Fruit fly (Drosophila melanogaster) whole organism, embryonic: ENCODE measurements around the gene Dok.

Source experiments
- ATbp ChIP-seq: fragments of 200-800 bp; sonication (Bioruptor generic); optimal IDR thresholded peaks from 2 replicates; lab custom pipeline; 2017; ENCODE audit warnings: missing biosample characterization, mild to moderate bottlenecking, missing genetic modification characterization, missing genetic modification reagents
- B-H2 ChIP-seq: fragments of 200-800 bp; sonication (Bioruptor generic); optimal IDR thresholded peaks from 2 replicates; lab custom pipeline; 2018; ENCODE audit warnings: missing biosample characterization, mild to moderate bottlenecking, missing genetic modification characterization
- CG10543 ChIP-seq: fragments of 200-800 bp; sonication (Bioruptor generic); optimal IDR thresholded peaks from 3 replicates; lab custom pipeline; 2017; ENCODE audit warnings: missing biosample characterization, mild to moderate bottlenecking, missing genetic modification characterization, moderate library complexity
- CG12071 ChIP-seq: fragments of 200-800 bp; sonication (Bioruptor generic); optimal IDR thresholded peaks from 3 replicates; lab custom pipeline; 2018; ENCODE audit warnings: missing biosample characterization, mild to moderate bottlenecking, missing genetic modification characterization
- CG13894 ChIP-seq: fragments of 200-800 bp; sonication (Bioruptor generic); optimal IDR thresholded peaks from 3 replicates; lab custom pipeline; 2018; ENCODE audit warnings: missing biosample characterization, mild to moderate bottlenecking, missing genetic modification characterization, moderate library complexity
- CG14050 ChIP-seq: fragments of 200-800 bp; sonication (Bioruptor generic); IDR thresholded peaks from 3 replicates; pipeline ENCODE4 v1.3.6; 2022; ENCODE audit warnings: missing biosample characterization, missing genetic modification characterization
- CG14441 ChIP-seq: fragments of 200-800 bp; sonication (Bioruptor generic); IDR thresholded peaks from 2 replicates; pipeline ENCODE4 v1.3.6; 2022; ENCODE audit warnings: missing biosample characterization, missing genetic modification characterization
- CG16863 ChIP-seq: fragments of 200-800 bp; sonication (Bioruptor generic); optimal IDR thresholded peaks from 3 replicates; lab custom pipeline; 2016; ENCODE audit warnings: missing biosample characterization, missing genetic modification characterization
- CG17829 ChIP-seq: fragments of 200-800 bp; optimal IDR thresholded peaks from 2 replicates; lab custom pipeline; 2019; ENCODE audit warnings: missing biosample characterization, mild to moderate bottlenecking, missing genetic modification characterization, moderate library complexity
- CG30020 ChIP-seq: fragments of 200-800 bp; optimal IDR thresholded peaks from 2 replicates; lab custom pipeline; 2019; ENCODE audit warnings: missing biosample characterization, mild to moderate bottlenecking, missing genetic modification characterization, moderate library complexity
- CG32532 ChIP-seq: fragments of 200-800 bp; sonication (Bioruptor generic); IDR thresholded peaks from 2 replicates; pipeline ENCODE4 v1.3.6; 2022; ENCODE audit warnings: missing biosample characterization, missing genetic modification characterization
- CG34224 ChIP-seq: fragments of 200-800 bp; sonication (Bioruptor generic); IDR thresholded peaks from 3 replicates; pipeline ENCODE4 v1.3.6; 2022; ENCODE audit warnings: missing biosample characterization, missing genetic modification characterization; ENCODE audit not compliant: partially characterized antibody
- CG3995 ChIP-seq: fragments of 200-800 bp; sonication (Bioruptor generic); optimal IDR thresholded peaks from 3 replicates; lab custom pipeline; 2016; ENCODE audit warnings: missing biosample characterization, missing genetic modification characterization
- CG5953 ChIP-seq: fragments of 200-800 bp; sonication (Bioruptor generic); IDR thresholded peaks from 2 replicates; pipeline ENCODE4 v1.3.6; 2022; ENCODE audit warnings: missing biosample characterization, missing genetic modification characterization
- CG6689 ChIP-seq: fragments of 200-800 bp; sonication (Bioruptor generic); IDR thresholded peaks from 2 replicates; pipeline ENCODE4 v1.3.6; 2022; ENCODE audit warnings: missing biosample characterization, missing genetic modification characterization
- CG7372 ChIP-seq: fragments of 200-800 bp; sonication (Bioruptor generic); IDR thresholded peaks from 2 replicates; pipeline ENCODE4 v1.3.6; 2022; ENCODE audit warnings: missing biosample characterization, missing genetic modification characterization
- CG7839 ChIP-seq: fragments of 200-800 bp; sonication (Bioruptor generic); optimal IDR thresholded peaks from 3 replicates; lab custom pipeline; 2018; ENCODE audit warnings: missing biosample characterization, mild to moderate bottlenecking, missing genetic modification characterization, moderate library complexity
- CG8281 ChIP-seq: fragments of 200-800 bp; sonication (Bioruptor generic); optimal IDR thresholded peaks from 2 replicates; lab custom pipeline; 2018; ENCODE audit warnings: missing biosample characterization, mild to moderate bottlenecking, missing genetic modification characterization, moderate library complexity
- CG8944 ChIP-seq: fragments of 200-800 bp; sonication (Bioruptor generic); optimal IDR thresholded peaks from 3 replicates; lab custom pipeline; 2016; ENCODE audit warnings: missing biosample characterization, missing genetic modification characterization
- D ChIP-seq, 2 experiments: fragments of 200-800 bp in 1 of 2; fragments of >200 bp in 1 of 2; sonication (Bioruptor generic) in 1 of 2; optimal IDR thresholded peaks; 2 replicates in 1 of 2; 3 replicates in 1 of 2; lab custom pipeline; 2017; ENCODE audit warnings: mild to moderate bottlenecking in 1 of 2, missing biosample characterization in 1 of 2, missing genetic modification characterization in 1 of 2, missing genetic modification reagents in 1 of 2
- Dp ChIP-seq: fragments of 200-800 bp; sonication (Bioruptor generic); optimal IDR thresholded peaks from 2 replicates; lab custom pipeline; 2018; ENCODE audit warnings: missing biosample characterization, mild to moderate bottlenecking, missing genetic modification characterization, moderate library complexity
- H15 ChIP-seq: fragments of 200-800 bp; sonication (Bioruptor generic); IDR thresholded peaks from 3 replicates; pipeline ENCODE4 v1.3.6; 2022; ENCODE audit warnings: missing biosample characterization, missing genetic modification characterization
- NC2β ChIP-seq: fragments of 200-800 bp; sonication (Bioruptor generic); optimal IDR thresholded peaks from 2 replicates; lab custom pipeline; 2016; ENCODE audit warnings: missing biosample characterization, missing genetic modification characterization
- Poxn ChIP-seq: fragments of 200-800 bp; sonication (Bioruptor generic); IDR thresholded peaks from 2 replicates; pipeline ENCODE4 v1.3.6; 2022; ENCODE audit warnings: missing biosample characterization, missing genetic modification characterization
- Xrp1 ChIP-seq: fragments of 200-800 bp; sonication (Bioruptor generic); IDR thresholded peaks from 2 replicates; pipeline ENCODE4 v1.3.6; 2022; ENCODE audit warnings: missing biosample characterization, missing genetic modification characterization
- YL-1 ChIP-seq: fragments of 200-800 bp; sonication (Bioruptor generic); optimal IDR thresholded peaks from 3 replicates; lab custom pipeline; 2017; ENCODE audit warnings: missing biosample characterization, mild to moderate bottlenecking, missing genetic modification characterization
- dan ChIP-seq: fragments of 200-800 bp; sonication (Bioruptor generic); IDR thresholded peaks from 2 replicates; pipeline ENCODE4 v1.3.6; 2022; ENCODE audit warnings: missing biosample characterization, missing genetic modification characterization
- danr ChIP-seq: fragments of 200-800 bp; sonication (Bioruptor generic); IDR thresholded peaks from 2 replicates; pipeline ENCODE4 v1.3.6; 2022; ENCODE audit warnings: missing biosample characterization, missing genetic modification characterization
- dati ChIP-seq: fragments of 200-800 bp; sonication (Bioruptor generic); IDR thresholded peaks from 2 replicates; pipeline ENCODE4 v1.3.6; 2022; ENCODE audit warnings: missing biosample characterization, missing genetic modification characterization
- eyg ChIP-seq: fragments of 200-800 bp; sonication (Bioruptor generic); optimal IDR thresholded peaks from 3 replicates; lab custom pipeline; 2016; ENCODE audit warnings: missing biosample characterization, missing genetic modification characterization
- gem ChIP-seq: fragments of 200-800 bp; sonication (Bioruptor generic); optimal IDR thresholded peaks from 2 replicates; lab custom pipeline; 2019; ENCODE audit warnings: missing biosample characterization, mild to moderate bottlenecking, missing genetic modification characterization, moderate library complexity
- gsb ChIP-seq: fragments of 200-800 bp; sonication (Bioruptor generic); IDR thresholded peaks from 2 replicates; pipeline ENCODE4 v1.3.6; 2022; ENCODE audit warnings: missing biosample characterization, missing genetic modification characterization
- her ChIP-seq: fragments of 200-800 bp; sonication (Bioruptor generic); optimal IDR thresholded peaks from 2 replicates; lab custom pipeline; 2016; ENCODE audit warnings: missing biosample characterization, missing genetic modification characterization
- insv ChIP-seq, 2 experiments: fragments of 200-800 bp; sonication (Bioruptor generic); optimal IDR thresholded peaks; 3 replicates each; lab custom pipeline; 2016 to 2018; ENCODE audit warnings: missing biosample characterization in 2 of 2, missing genetic modification characterization in 2 of 2
- kni ChIP-seq: fragments of 200-800 bp; sonication (Bioruptor generic); optimal IDR thresholded peaks from 3 replicates; lab custom pipeline; 2017; ENCODE audit warnings: mild to moderate bottlenecking, missing biosample characterization, missing genetic modification reagents, missing genetic modification characterization
- lab ChIP-seq: fragments of 200-800 bp; sonication (Bioruptor generic); optimal IDR thresholded peaks from 3 replicates; lab custom pipeline; 2017; ENCODE audit warnings: missing biosample characterization, missing genetic modification characterization, mild to moderate bottlenecking, moderate library complexity, missing genetic modification reagents
- nau ChIP-seq: fragments of 200-800 bp; sonication (Bioruptor generic); optimal IDR thresholded peaks from 3 replicates; lab custom pipeline; 2017; ENCODE audit warnings: missing biosample characterization, mild to moderate bottlenecking, missing genetic modification characterization, missing genetic modification reagents
- pros ChIP-seq: fragments of 200-800 bp; sonication (Bioruptor generic); optimal IDR thresholded peaks from 3 replicates; lab custom pipeline; 2019; ENCODE audit warnings: missing biosample characterization, mild to moderate bottlenecking, missing genetic modification characterization, moderate library complexity
- shn ChIP-seq: fragments of 200-800 bp; sonication (Bioruptor generic); optimal IDR thresholded peaks from 3 replicates; lab custom pipeline; 2016; ENCODE audit warnings: missing biosample characterization, missing genetic modification characterization
- slp2 ChIP-seq: fragments of 200-800 bp; sonication (Bioruptor generic); optimal IDR thresholded peaks from 2 replicates; lab custom pipeline; 2016; ENCODE audit warnings: missing biosample characterization, missing genetic modification characterization
- stwl ChIP-seq: fragments of 200-800 bp; sonication (Bioruptor generic); optimal IDR thresholded peaks from 3 replicates; lab custom pipeline; 2018; ENCODE audit warnings: missing biosample characterization, mild to moderate bottlenecking, missing genetic modification characterization, moderate library complexity
- tgo ChIP-seq: fragments of 200-800 bp; sonication (Bioruptor generic); IDR thresholded peaks from 3 replicates; pipeline ENCODE4 v1.3.6; 2022; ENCODE audit warnings: missing biosample characterization, missing genetic modification characterization
- tna ChIP-seq: fragments of 200-800 bp; sonication (Bioruptor generic); IDR thresholded peaks from 2 replicates; pipeline ENCODE4 v1.3.6; 2022; ENCODE audit warnings: missing biosample characterization, missing genetic modification characterization; ENCODE audit not compliant: partially characterized antibody
- tx ChIP-seq: fragments of 200-800 bp; sonication (Bioruptor generic); optimal IDR thresholded peaks from 2 replicates; lab custom pipeline; 2016; ENCODE audit warnings: missing biosample characterization, missing genetic modification characterization
- unpg ChIP-seq: fragments of 200-800 bp; sonication (Bioruptor generic); optimal IDR thresholded peaks from 3 replicates; lab custom pipeline; 2018; ENCODE audit warnings: missing biosample characterization, mild to moderate bottlenecking, missing genetic modification characterization, moderate library complexity
- vnd ChIP-seq: fragments of 200-800 bp; sonication (Bioruptor generic); IDR thresholded peaks from 3 replicates; pipeline ENCODE4 v1.3.6; 2022; ENCODE audit warnings: missing biosample characterization, missing genetic modification characterization; ENCODE audit not compliant: partially characterized antibody
- zfh1 ChIP-seq: fragments of 200-800 bp; sonication (Bioruptor generic); IDR thresholded peaks from 3 replicates; pipeline ENCODE4 v1.3.6; 2022; ENCODE audit warnings: missing biosample characterization, missing genetic modification characterization

Gene Dok

dm6 chrX:7301351-7302328 is 22.4 kb upstream of the Dok start (continued):
- no peak for TF ChIP-seq B-H2
- no peak for TF ChIP-seq danr (GFP tag; lab: Robert Waterston, UW)
- TF ChIP-seq stwl (tag; lab: Kevin White, UChicago): no peak
- no peak for TF ChIP-seq tx
- no peak for TF ChIP-seq gsb
- no peak for TF ChIP-seq CG13894 (tag; lab: Kevin White, UChicago)
- TF ChIP-seq CG7372 (GFP tag; lab: Robert Waterston, UW): no peak
- 0 out of 2 replicates have a peak, but pooled peaks have one; percentile 36 for TF ChIP-seq CG14441 (GFP tag; lab: Robert Waterston, UW)
- TF ChIP-seq her (GFP tag; lab: Kevin White, UChicago): no peak
- TF ChIP-seq CG32532 (GFP tag; lab: Robert Waterston, UW): 0 out of 2 replicates have a peak, but pooled peaks have one; percentile 5
- TF ChIP-seq YL-1 (GFP tag; lab: Kevin White, UChicago): no peak
- peak; percentile 61 for TF ChIP-seq CG16863 (GFP tag; lab: Kevin White, UChicago)
- peak; percentile 55; the same call in 2 of the 3 replicates for TF ChIP-seq zfh1 (GFP tag; lab: Robert Waterston, UW)
- TF ChIP-seq slp2 (GFP tag; lab: Kevin White, UChicago): peak; percentile 47
- TF ChIP-seq vnd (GFP tag; lab: Robert Waterston, UW): no peak
- TF ChIP-seq D (optimal IDR thresholded peaks at IDR 0.05; lab: Kevin White, UChicago): no peak
- peak; percentile 77 for TF ChIP-seq D (GFP tag; optimal IDR thresholded peaks at IDR 0.05; lab: Kevin White, UChicago)
- no peak for TF ChIP-seq insv (GFP tag; optimal IDR thresholded peaks at IDR 0.05; lab: Kevin White, UChicago)
- TF ChIP-seq CG6689 (GFP tag; lab: Robert Waterston, UW): 0 out of 2 replicates have a peak, but pooled peaks have one; percentile 20
- no peak for TF ChIP-seq CG10543 (GFP tag; lab: Kevin White, UChicago)
- TF ChIP-seq unpg (GFP tag; lab: Kevin White, UChicago): no peak
- no peak for TF ChIP-seq eyg
- TF ChIP-seq gem: peak; percentile 71
- peak; percentile 25; the same call in 1 of the 2 replicates for TF ChIP-seq Xrp1 (GFP tag; lab: Robert Waterston, UW)
- no peak for TF ChIP-seq nau (GFP tag; lab: Kevin White, UChicago)
- peak; percentile 66 for TF ChIP-seq CG7839 (tag; lab: Kevin White, UChicago)
- peak; percentile 2 for TF ChIP-seq NC2β (GFP tag; lab: Kevin White, UChicago)
- TF ChIP-seq CG3995 (GFP tag; lab: Kevin White, UChicago): peak; percentile 2
- no peak for TF ChIP-seq CG8944
- no peak for TF ChIP-seq dati
- TF ChIP-seq shn (GFP tag; lab: Kevin White, UChicago): no peak
- peak; percentile 41 for TF ChIP-seq ATbp (GFP tag; lab: Kevin White, UChicago)
- peak; percentile 46 for TF ChIP-seq CG8281 (tag; lab: Kevin White, UChicago)
- TF ChIP-seq H15 (GFP tag; lab: Robert Waterston, UW): peak; percentile 36; the same call in 1 of the 3 replicates
- no peak for TF ChIP-seq Poxn
- no peak for TF ChIP-seq pros (GFP tag; lab: Kevin White, UChicago)
- no peak for TF ChIP-seq tna (GFP tag; lab: Robert Waterston, UW)
- peak; percentile 44 for TF ChIP-seq CG30020
- no peak for TF ChIP-seq kni (GFP tag; lab: Kevin White, UChicago)
- TF ChIP-seq tgo (GFP tag; lab: Robert Waterston, UW): peak; percentile 27; the same call in 1 of the 3 replicates
- TF ChIP-seq CG14050 (GFP tag; lab: Robert Waterston, UW): no peak; the same call in 2 of the 3 replicates
- no peak for TF ChIP-seq CG34224 (GFP tag; lab: Robert Waterston, UW)
- TF ChIP-seq dan (GFP tag; lab: Robert Waterston, UW): no peak
- peak; percentile 3 for TF ChIP-seq lab (GFP tag; lab: Kevin White, UChicago)
- TF ChIP-seq Dp (GFP tag; lab: Kevin White, UChicago): no peak
- peak; percentile 38; the same call in 1 of the 2 replicates for TF ChIP-seq CG5953 (GFP tag; lab: Robert Waterston, UW)
- TF ChIP-seq CG12071: no peak
- TF ChIP-seq CG17829 (tag; lab: Kevin White, UChicago): peak; percentile 43
